Worm (Caenorhabditis elegans): ENCODE data around the gene mon-2.

DNA sequence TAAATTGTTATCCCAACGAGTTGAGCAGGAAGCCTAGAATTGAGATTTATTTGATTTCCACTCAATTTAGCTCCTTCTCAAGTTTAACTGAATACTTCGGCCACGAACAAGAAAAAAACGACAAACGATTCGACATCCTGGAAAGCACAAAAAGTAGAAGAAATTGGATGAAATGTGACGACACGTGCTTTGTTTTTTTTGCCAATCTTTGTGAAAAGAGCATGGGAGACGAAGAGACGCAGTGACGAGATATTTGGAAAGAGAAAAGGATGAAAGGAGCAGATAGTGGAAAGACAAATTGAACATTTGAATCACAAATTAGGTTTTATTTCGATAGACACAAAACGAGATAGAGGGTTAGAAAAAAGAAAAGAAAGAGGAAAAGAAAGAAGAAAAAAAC lies 17.9 kb downstream of the mon-2 start:
- TF ChIP-seq bed-1 (GFP tag; IDR thresholded peaks at IDR 0.05) (no peak), ceh-58 (GFP tag; IDR thresholded peaks at IDR 0.05) (no peak), mxl-1 (tag; optimal IDR thresholded peaks at IDR 0.05) (no peak), nhr-27 (tag; optimal IDR thresholded peaks at IDR 0.05) (no peak), B0261.1 (tag; optimal IDR thresholded peaks at IDR 0.05) (no peak), mcd-1 (GFP tag; IDR thresholded peaks at IDR 0.05) (no peak), Y53F4B.3 (GFP tag; IDR thresholded peaks at IDR 0.05) (no peak)
